Fruit fly (Drosophila melanogaster) whole organism, embryonic: ENCODE measurements around the gene sws.
A peak's percentile ranks its signal among the peaks of the same experiment; 100 is the strongest.

Experiments used
- CG11723 ChIP-seq: fragments of 200-800 bp; sonication (Bioruptor generic); optimal IDR thresholded peaks from 2 replicates; lab custom pipeline; 2017; ENCODE audit warnings: missing biosample characterization, mild to moderate bottlenecking, missing genetic modification characterization
- CG14014 ChIP-seq: fragments of 200-800 bp; sonication (Bioruptor generic); IDR thresholded peaks from 2 replicates; pipeline ENCODE4 v1.3.6; 2022; ENCODE audit warnings: missing biosample characterization, missing genetic modification characterization
- CG14860 ChIP-seq: fragments of 200-800 bp; sonication (Bioruptor generic); IDR thresholded peaks from 3 replicates; pipeline ENCODE4 v1.3.6; 2022; ENCODE audit warnings: missing biosample characterization, missing genetic modification characterization; ENCODE audit not compliant: partially characterized antibody
- CG15073 ChIP-seq: fragments of 200-800 bp; sonication (Bioruptor generic); optimal IDR thresholded peaks from 2 replicates; lab custom pipeline; 2016; ENCODE audit warnings: missing biosample characterization, missing genetic modification characterization
- CG15601 ChIP-seq: fragments of 200-800 bp; sonication (Bioruptor generic); optimal IDR thresholded peaks from 3 replicates; lab custom pipeline; 2019; ENCODE audit warnings: missing biosample characterization, mild to moderate bottlenecking, missing genetic modification characterization, moderate library complexity
- CG15696 ChIP-seq: fragments of 200-800 bp; sonication (Bioruptor generic); optimal IDR thresholded peaks from 2 replicates; lab custom pipeline; 2019; ENCODE audit warnings: missing biosample characterization, mild to moderate bottlenecking, missing genetic modification characterization, moderate library complexity
- CG1602 ChIP-seq: fragments of 200-800 bp; sonication (Bioruptor generic); optimal IDR thresholded peaks from 3 replicates; lab custom pipeline; 2016; ENCODE audit warnings: missing biosample characterization, missing genetic modification characterization
- CG17802 ChIP-seq: fragments of 200-800 bp; sonication (Bioruptor generic); optimal IDR thresholded peaks from 2 replicates; lab custom pipeline; 2018; ENCODE audit warnings: missing biosample characterization, mild to moderate bottlenecking, missing genetic modification characterization, moderate library complexity
- CG2875 ChIP-seq: fragments of 200-800 bp; sonication (Bioruptor generic); optimal IDR thresholded peaks from 2 replicates; lab custom pipeline; 2017; ENCODE audit warnings: missing biosample characterization, mild to moderate bottlenecking, missing genetic modification characterization, missing genetic modification reagents
- CG30020 ChIP-seq: fragments of 200-800 bp; optimal IDR thresholded peaks from 2 replicates; lab custom pipeline; 2019; ENCODE audit warnings: missing biosample characterization, mild to moderate bottlenecking, missing genetic modification characterization, moderate library complexity
- CG32767 ChIP-seq: fragments of 200-800 bp; sonication (Bioruptor generic); IDR thresholded peaks from 2 replicates; pipeline ENCODE4 v1.3.6; 2022; ENCODE audit warnings: missing biosample characterization, missing genetic modification characterization
- CG33213 ChIP-seq: fragments of 200-800 bp; sonication (Bioruptor generic); optimal IDR thresholded peaks from 3 replicates; lab custom pipeline; 2016; ENCODE audit warnings: missing biosample characterization, missing genetic modification characterization
- CG3995 ChIP-seq: fragments of 200-800 bp; sonication (Bioruptor generic); optimal IDR thresholded peaks from 3 replicates; lab custom pipeline; 2016; ENCODE audit warnings: missing biosample characterization, missing genetic modification characterization
- CG6272 ChIP-seq: fragments of 200-800 bp; sonication (Bioruptor generic); IDR thresholded peaks from 2 replicates; pipeline ENCODE4 v1.3.6; 2022; ENCODE audit warnings: missing biosample characterization, missing genetic modification characterization
- CG7786 ChIP-seq: fragments of 200-800 bp; sonication (Bioruptor generic); optimal IDR thresholded peaks from 2 replicates; lab custom pipeline; 2016; ENCODE audit warnings: missing biosample characterization, missing genetic modification characterization
- CG9797 ChIP-seq: fragments of 200-800 bp; sonication (Bioruptor generic); optimal IDR thresholded peaks from 3 replicates; lab custom pipeline; 2018; ENCODE audit warnings: missing biosample characterization, mild to moderate bottlenecking, missing genetic modification characterization
- Dip3 ChIP-seq: fragments of 200-800 bp; sonication (Bioruptor generic); optimal IDR thresholded peaks from 3 replicates; lab custom pipeline; 2016; ENCODE audit warnings: missing biosample characterization, missing genetic modification characterization
- Doc2 ChIP-seq: fragments of 200-800 bp; sonication (Bioruptor generic); IDR thresholded peaks from 2 replicates; pipeline ENCODE4 v1.3.6; 2022; ENCODE audit warnings: missing biosample characterization, missing genetic modification characterization
- Dref ChIP-seq: fragments of 200-800 bp; sonication (Bioruptor generic); IDR thresholded peaks from 2 replicates; pipeline ENCODE4 v1.3.6; 2022; ENCODE audit warnings: missing biosample characterization, missing genetic modification characterization
- Gug ChIP-seq: fragments of 200-800 bp; sonication (Bioruptor generic); IDR thresholded peaks from 4 replicates; pipeline ENCODE4 v1.3.6; 2022; ENCODE audit warnings: missing biosample characterization, missing genetic modification characterization
- HLH3B ChIP-seq: fragments of 200-800 bp; sonication (Bioruptor generic); IDR thresholded peaks from 2 replicates; pipeline ENCODE4 v1.3.6; 2022; ENCODE audit warnings: missing biosample characterization, missing genetic modification characterization
- HLHmδ ChIP-seq: fragments of 200-800 bp; sonication (Bioruptor generic); optimal IDR thresholded peaks from 2 replicates; lab custom pipeline; 2018; ENCODE audit warnings: missing biosample characterization, mild to moderate bottlenecking, missing genetic modification characterization, moderate library complexity
- HmgZ ChIP-seq: fragments of 200-800 bp; sonication (Bioruptor generic); optimal IDR thresholded peaks from 2 replicates; lab custom pipeline; 2018; ENCODE audit warnings: missing biosample characterization, mild to moderate bottlenecking, missing genetic modification characterization
- Mes4 ChIP-seq: fragments of 200-800 bp; sonication (Bioruptor generic); optimal IDR thresholded peaks from 2 replicates; lab custom pipeline; 2016; ENCODE audit warnings: missing biosample characterization, missing genetic modification characterization
- NFAT ChIP-seq: fragments of 200-800 bp; sonication (Bioruptor generic); IDR thresholded peaks from 2 replicates; pipeline ENCODE4 v1.3.6; 2022; ENCODE audit warnings: missing biosample characterization, missing genetic modification characterization
- Neu2 ChIP-seq: fragments of 200-800 bp; sonication (Bioruptor generic); optimal IDR thresholded peaks from 3 replicates; lab custom pipeline; 2016; ENCODE audit warnings: missing biosample characterization, missing genetic modification characterization, borderline replicate concordance
- Side ChIP-seq: fragments of 200-800 bp; sonication (Bioruptor generic); optimal IDR thresholded peaks from 2 replicates; lab custom pipeline; 2016; ENCODE audit warnings: missing biosample characterization, missing genetic modification characterization
- Sin3A ChIP-seq: fragments of >200 bp; optimal IDR thresholded peaks from 2 replicates; lab custom pipeline; 2018
- Six4 ChIP-seq: fragments of 200-800 bp; sonication (Bioruptor generic); optimal IDR thresholded peaks from 2 replicates; lab custom pipeline; 2016; ENCODE audit warnings: missing biosample characterization, missing genetic modification characterization
- Xrp1 ChIP-seq: fragments of 200-800 bp; sonication (Bioruptor generic); IDR thresholded peaks from 2 replicates; pipeline ENCODE4 v1.3.6; 2022; ENCODE audit warnings: missing biosample characterization, missing genetic modification characterization
- ato ChIP-seq: fragments of 200-800 bp; sonication (Bioruptor generic); IDR thresholded peaks from 2 replicates; pipeline ENCODE4 v1.3.6; 2022; ENCODE audit warnings: missing biosample characterization, missing genetic modification characterization; ENCODE audit not compliant: partially characterized antibody
- bab2 ChIP-seq: fragments of 200-800 bp; sonication (Bioruptor generic); optimal IDR thresholded peaks from 2 replicates; lab custom pipeline; 2016; ENCODE audit warnings: missing biosample characterization, missing genetic modification characterization
- caup ChIP-seq: fragments of 200-800 bp; sonication (Bioruptor generic); optimal IDR thresholded peaks from 3 replicates; lab custom pipeline; 2017; ENCODE audit warnings: missing biosample characterization, mild to moderate bottlenecking, missing genetic modification characterization, moderate library complexity; ENCODE audit not compliant: severe bottlenecking
- dimm ChIP-seq: fragments of 200-800 bp; sonication (Bioruptor generic); IDR thresholded peaks from 2 replicates; pipeline ENCODE4 v1.3.6; 2022; ENCODE audit warnings: missing biosample characterization, missing genetic modification characterization
- dpn ChIP-seq, 2 experiments: fragments of 200-800 bp; sonication (Bioruptor generic); optimal IDR thresholded peaks; 3 replicates each; lab custom pipeline; 2016; ENCODE audit warnings: missing biosample characterization in 2 of 2, missing genetic modification characterization in 2 of 2
- fd64A ChIP-seq: fragments of 200-800 bp; sonication (Bioruptor generic); optimal IDR thresholded peaks from 3 replicates; lab custom pipeline; 2018; ENCODE audit warnings: missing biosample characterization, mild to moderate bottlenecking, missing genetic modification characterization
- ftz-f1 ChIP-seq: fragments of 200-800 bp; sonication (Bioruptor generic); optimal IDR thresholded peaks from 2 replicates; lab custom pipeline; 2016; ENCODE audit warnings: missing biosample characterization, missing genetic modification characterization
- fu2 ChIP-seq: fragments of 200-800 bp; sonication (Bioruptor generic); optimal IDR thresholded peaks from 2 replicates; lab custom pipeline; 2016; ENCODE audit warnings: missing biosample characterization, missing genetic modification characterization
- lbe ChIP-seq: fragments of 200-800 bp; sonication (Bioruptor generic); optimal IDR thresholded peaks from 2 replicates; lab custom pipeline; 2016; ENCODE audit warnings: missing biosample characterization, mild to moderate bottlenecking, missing genetic modification characterization
- lilli ChIP-seq: fragments of 200-800 bp; sonication (Bioruptor generic); optimal IDR thresholded peaks from 3 replicates; lab custom pipeline; 2016; ENCODE audit warnings: missing biosample characterization, missing genetic modification characterization
- maf-S ChIP-seq: fragments of 200-800 bp; sonication (Bioruptor generic); optimal IDR thresholded peaks from 2 replicates; lab custom pipeline; 2016; ENCODE audit warnings: missing biosample characterization, missing genetic modification characterization
- onecut ChIP-seq: fragments of 200-800 bp; sonication (Bioruptor generic); IDR thresholded peaks from 2 replicates; pipeline ENCODE4 v1.3.6; 2022; ENCODE audit warnings: missing biosample characterization, missing genetic modification characterization
- p53 ChIP-seq: fragments of 200-800 bp; sonication (Bioruptor generic); optimal IDR thresholded peaks from 2 replicates; lab custom pipeline; 2016; ENCODE audit warnings: missing biosample characterization, missing genetic modification characterization
- rib ChIP-seq: fragments of 200-800 bp; sonication (Bioruptor generic); IDR thresholded peaks from 2 replicates; pipeline ENCODE4 v1.3.6; 2022; ENCODE audit warnings: missing biosample characterization, missing genetic modification characterization
- slp2 ChIP-seq: fragments of 200-800 bp; sonication (Bioruptor generic); optimal IDR thresholded peaks from 2 replicates; lab custom pipeline; 2016; ENCODE audit warnings: missing biosample characterization, missing genetic modification characterization
- so ChIP-seq: fragments of 200-800 bp; sonication (Bioruptor generic); IDR thresholded peaks from 3 replicates; pipeline ENCODE4 v1.3.6; 2022; ENCODE audit warnings: missing biosample characterization, missing genetic modification characterization
- tll ChIP-seq, 2 experiments: fragments of 200-800 bp in 1 of 2; fragments of >200 bp in 1 of 2; sonication (Bioruptor generic) in 1 of 2; optimal IDR thresholded peaks; 2 replicates each; lab custom pipeline; 2017 to 2019; ENCODE audit warnings: missing biosample characterization in 2 of 2, missing genetic modification characterization in 2 of 2, mild to moderate bottlenecking in 1 of 2, moderate library complexity in 1 of 2
- tup ChIP-seq: fragments of 200-800 bp; sonication (Bioruptor generic); optimal IDR thresholded peaks from 2 replicates; lab custom pipeline; 2016; ENCODE audit warnings: missing biosample characterization, mild to moderate bottlenecking, missing genetic modification characterization, moderate library complexity
- wor ChIP-seq: fragments of 200-800 bp; sonication (Bioruptor generic); IDR thresholded peaks from 2 replicates; pipeline ENCODE4 v1.3.6; 2022; ENCODE audit warnings: missing biosample characterization, missing genetic modification characterization

Gene sws

DNA sequence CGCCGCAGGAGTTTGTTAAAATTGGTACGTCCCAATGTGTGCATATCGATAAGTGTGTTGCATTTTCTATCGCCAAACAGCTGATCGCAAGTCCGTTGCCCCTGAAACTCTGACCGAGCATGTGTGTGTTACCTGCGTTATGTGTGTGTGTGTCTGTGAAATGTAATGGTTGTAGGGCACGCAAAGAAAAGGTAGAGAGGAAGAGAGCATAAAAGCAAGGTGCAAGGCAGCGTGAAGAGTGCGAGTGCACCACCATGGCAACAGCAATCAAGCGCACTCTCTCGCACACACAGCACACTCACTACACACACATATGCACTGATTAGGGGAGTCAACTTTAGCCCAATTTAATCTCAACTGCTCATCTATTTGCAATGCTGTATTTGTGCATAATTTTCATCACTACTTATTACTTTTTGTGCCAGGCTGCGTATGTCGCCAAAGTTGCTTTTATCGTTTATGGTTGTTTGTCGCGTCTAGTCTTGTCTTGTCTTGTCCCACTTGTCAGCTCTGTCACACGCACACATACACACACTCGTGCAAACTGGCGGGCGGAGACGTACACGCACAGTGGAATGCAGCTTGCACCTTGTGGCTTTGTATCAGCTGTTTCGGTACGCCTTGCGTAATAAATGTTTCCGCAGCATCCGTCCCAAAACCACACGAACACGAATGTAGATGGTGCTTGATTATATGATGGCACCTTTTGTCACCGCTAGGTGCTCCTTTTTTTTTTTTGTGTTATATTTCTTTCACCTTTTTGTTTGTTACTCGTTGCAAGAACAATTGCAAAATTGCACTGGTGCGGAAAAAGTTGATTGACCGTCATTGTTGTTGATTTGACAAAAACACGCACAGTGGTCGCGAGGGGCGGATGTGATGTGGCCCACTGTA is 30.2 kb downstream of the sws start (continued):
- TF ChIP-seq HLH3B (GFP tag; lab: Robert Waterston, UW) = peak; percentile 63; the same call in 1 of the 2 replicates
- TF ChIP-seq tll (GFP tag; optimal IDR thresholded peaks at IDR 0.05; lab: Kevin White, UChicago) = peak; percentile 63 to 74
- peak; percentile 52; the same call in 1 of the 2 replicates for TF ChIP-seq CG14014
- TF ChIP-seq wor (GFP tag; lab: Robert Waterston, UW) = peak; percentile 83
- TF ChIP-seq NFAT (GFP tag; lab: Robert Waterston, UW) = 0 out of 2 replicates have a peak, but pooled peaks have one; percentile 19
- peak; percentile 57 for TF ChIP-seq CG15601 (tag; lab: Kevin White, UChicago)
- no peak for TF ChIP-seq lbe (GFP tag; lab: Kevin White, UChicago)
- peak; percentile 73 to 77 for TF ChIP-seq dpn (GFP tag; optimal IDR thresholded peaks at IDR 0.05; lab: Kevin White, UChicago)
- TF ChIP-seq CG15696 = peak; percentile 70
- peak; percentile 62 for TF ChIP-seq lilli (GFP tag; lab: Kevin White, UChicago)
- TF ChIP-seq Dref = peak; percentile 14; the same call in 1 of the 2 replicates
- no peak for TF ChIP-seq Doc2
- TF ChIP-seq Mes4 (GFP tag; lab: Kevin White, UChicago) = peak; percentile 87
- peak; percentile 47; the same call in 1 of the 2 replicates for TF ChIP-seq CG6272
- TF ChIP-seq Side (GFP tag; lab: Kevin White, UChicago) = peak; percentile 82
- peak; percentile 79 for TF ChIP-seq bab2 (GFP tag; lab: Kevin White, UChicago)
- TF ChIP-seq CG32767 (GFP tag; lab: Robert Waterston, UW) = peak; percentile 68; the same call in 1 of the 2 replicates
- TF ChIP-seq Dip3 (GFP tag; lab: Kevin White, UChicago) = peak; percentile 55
- TF ChIP-seq Sin3A = no peak
- peak; percentile 38 for TF ChIP-seq CG30020
- peak; percentile 77 for TF ChIP-seq Six4 (GFP tag; lab: Kevin White, UChicago)
- peak; percentile 58 for TF ChIP-seq CG33213
- TF ChIP-seq CG9797 = peak; percentile 14
- peak; percentile 2 for TF ChIP-seq CG15073 (GFP tag; lab: Kevin White, UChicago)
- no peak for TF ChIP-seq ftz-f1 (GFP tag; lab: Kevin White, UChicago)
- peak; percentile 89 for TF ChIP-seq slp2 (GFP tag; lab: Kevin White, UChicago)
- peak; percentile 80 for TF ChIP-seq CG7786 (GFP tag; lab: Kevin White, UChicago)
- TF ChIP-seq onecut = peak; percentile 71
- peak; percentile 38 for TF ChIP-seq fd64A
- peak; percentile 21; the same call in 1 of the 2 replicates for TF ChIP-seq dimm (GFP tag; lab: Robert Waterston, UW)
- TF ChIP-seq CG11723 (GFP tag; lab: Kevin White, UChicago) = peak; percentile 73
- peak; percentile 40 for TF ChIP-seq fu2 (GFP tag; lab: Kevin White, UChicago)
- no peak for TF ChIP-seq CG14860 (GFP tag; lab: Robert Waterston, UW)
- TF ChIP-seq Neu2 (GFP tag; lab: Kevin White, UChicago) = peak; percentile 11
- no peak for TF ChIP-seq rib (GFP tag; lab: Robert Waterston, UW)
- TF ChIP-seq CG17802 (tag; lab: Kevin White, UChicago) = peak; percentile 60
- peak; percentile 31 for TF ChIP-seq caup
- TF ChIP-seq so (GFP tag; lab: Robert Waterston, UW) = peak; percentile 59; the same call in 1 of the 3 replicates
- TF ChIP-seq CG3995 (GFP tag; lab: Kevin White, UChicago) = no peak
- TF ChIP-seq maf-S (GFP tag; lab: Kevin White, UChicago) = peak; percentile 57
- peak; percentile 3 for TF ChIP-seq HLHmδ (GFP tag; lab: Kevin White, UChicago)
- TF ChIP-seq tup (GFP tag; lab: Kevin White, UChicago) = no peak
- TF ChIP-seq HmgZ (tag; lab: Kevin White, UChicago) = no peak
- TF ChIP-seq ato = no peak
- TF ChIP-seq Xrp1 (GFP tag; lab: Robert Waterston, UW) = peak; percentile 80
- peak; percentile 82 for TF ChIP-seq Gug (GFP tag; lab: Robert Waterston, UW)
- peak; percentile 74 for TF ChIP-seq CG2875 (GFP tag; lab: Kevin White, UChicago)
- TF ChIP-seq p53 (GFP tag; lab: Kevin White, UChicago) = peak; percentile 90
- peak; percentile 73 for TF ChIP-seq CG1602
